Fruit fly (Drosophila melanogaster): ENCODE results near the gene FoxK.

FoxK gene

dm6 chr3L:11097982-11098663 is 22.5 kb downstream of the FoxK start, which contains the start of the genes Irbp18 and APP-BP1 (continued):
- TF ChIP-seq Ravus (GFP tag; IDR thresholded peaks at IDR 0.05): peak; percentile 76
- peak; percentile 83 for TF ChIP-seq Rx (GFP tag; IDR thresholded peaks at IDR 0.05)
- peak; percentile 83 for TF ChIP-seq CG2202 (tag; optimal IDR thresholded peaks at IDR 0.05)
- TF ChIP-seq abd-A (tag; optimal IDR thresholded peaks at IDR 0.05): no peak
- peak; percentile 88 for TF ChIP-seq YL-1 (GFP tag; optimal IDR thresholded peaks at IDR 0.05)
- peak; percentile 84 to 95 for TF ChIP-seq chif (GFP tag; optimal IDR thresholded peaks at IDR 0.05)
- TF ChIP-seq CG1832 (GFP tag; optimal IDR thresholded peaks at IDR 0.05): no peak
- TF ChIP-seq CG6654 (GFP tag; optimal IDR thresholded peaks at IDR 0.05): peak; percentile 76
- TF ChIP-seq Optix (GFP tag; IDR thresholded peaks at IDR 0.05): peak; percentile 85
- peak; percentile 88 for TF ChIP-seq row (GFP tag; IDR thresholded peaks at IDR 0.05)
- peak; percentile 93 for TF ChIP-seq bab2 (GFP tag; optimal IDR thresholded peaks at IDR 0.05)
- peak; percentile 46 for TF ChIP-seq BEAF-32 (GFP tag; optimal IDR thresholded peaks at IDR 0.05)
- no peak for TF ChIP-seq Tbp (GFP tag; optimal IDR thresholded peaks at IDR 0.05)
- peak; percentile 95 for TF ChIP-seq CG34376 (GFP tag; optimal IDR thresholded peaks at IDR 0.05)
- no peak for TF ChIP-seq Lpt (GFP tag; optimal IDR thresholded peaks at IDR 0.05)
- no peak for TF ChIP-seq Trl (optimal IDR thresholded peaks at IDR 0.05)
- TF ChIP-seq Trl (GFP tag; optimal IDR thresholded peaks at IDR 0.05): peak; percentile 92
- TF ChIP-seq CG7928 (GFP tag; optimal IDR thresholded peaks at IDR 0.05): peak; percentile 69
- TF ChIP-seq ro (GFP tag; IDR thresholded peaks at IDR 0.05): no peak; the same call in 1 of the 2 replicates
- peak; percentile 89 for TF ChIP-seq gcm (GFP tag; optimal IDR thresholded peaks at IDR 0.05)
- peak; percentile 91 for TF ChIP-seq CG6689 (GFP tag; IDR thresholded peaks at IDR 0.05)
- peak; percentile 95 for TF ChIP-seq CoRest (tag; optimal IDR thresholded peaks at IDR 0.05)
- TF ChIP-seq CG13296 (GFP tag; optimal IDR thresholded peaks at IDR 0.05): peak; percentile 90
- TF ChIP-seq CG12104 (GFP tag; optimal IDR thresholded peaks at IDR 0.05): peak; percentile 95
- peak; percentile 79 for TF ChIP-seq CG30020 (tag; optimal IDR thresholded peaks at IDR 0.05)
- TF ChIP-seq CG3838 (GFP tag; optimal IDR thresholded peaks at IDR 0.05): peak; percentile 84
- TF ChIP-seq CG16779 (GFP tag; IDR thresholded peaks at IDR 0.05): 0 out of 2 replicates have a peak, but pooled peaks have one; percentile 41
- peak; percentile 96 for TF ChIP-seq CG4424 (GFP tag; optimal IDR thresholded peaks at IDR 0.05)
- TF ChIP-seq fu2 (GFP tag; optimal IDR thresholded peaks at IDR 0.05): peak; percentile 92
- TF ChIP-seq B-H2 (GFP tag; optimal IDR thresholded peaks at IDR 0.05): peak; percentile 91
- TF ChIP-seq slp2 (GFP tag; optimal IDR thresholded peaks at IDR 0.05): peak; percentile 95
- peak; percentile 90 for TF ChIP-seq CG15514 (GFP tag; optimal IDR thresholded peaks at IDR 0.05)
- peak; percentile 97 for TF ChIP-seq Elba2 (GFP tag; optimal IDR thresholded peaks at IDR 0.05)
- peak; percentile 11 for TF ChIP-seq ash1 (GFP tag; optimal IDR thresholded peaks at IDR 0.05)
- TF ChIP-seq Oli (tag; optimal IDR thresholded peaks at IDR 0.05): peak; percentile 93
- TF ChIP-seq CG1647 (GFP tag; optimal IDR thresholded peaks at IDR 0.05): peak; percentile 91
- peak; percentile 94 for TF ChIP-seq CG9609 (GFP tag; optimal IDR thresholded peaks at IDR 0.05)
- TF ChIP-seq CG15011 (GFP tag; optimal IDR thresholded peaks at IDR 0.05): peak; percentile 91
- TF ChIP-seq crol (GFP tag; IDR thresholded peaks at IDR 0.05): peak; percentile 43; the same call in 1 of the 2 replicates
- TF ChIP-seq hkb (optimal IDR thresholded peaks at IDR 0.05): peak; percentile 50
- TF ChIP-seq hkb (GFP tag; IDR thresholded peaks at IDR 0.05): peak; percentile 88
- TF ChIP-seq jigr1 (GFP tag; IDR thresholded peaks at IDR 0.05): peak; percentile 54; the same call in 1 of the 3 replicates
- no peak for TF ChIP-seq Scr (GFP tag; IDR thresholded peaks at IDR 0.05; ENCODE audit: partially characterized antibody)
- no peak for TF ChIP-seq CG2129 (GFP tag; IDR thresholded peaks at IDR 0.05; ENCODE audit: partially characterized antibody)
- TF ChIP-seq Rfx (GFP tag; IDR thresholded peaks at IDR 0.05): peak; percentile 90
- peak; percentile 94 for TF ChIP-seq Bteb2 (GFP tag; optimal IDR thresholded peaks at IDR 0.05)
- peak; percentile 96 for TF ChIP-seq nmo (GFP tag; optimal IDR thresholded peaks at IDR 0.05)
- TF ChIP-seq CG15269 (tag; optimal IDR thresholded peaks at IDR 0.05): peak; percentile 93
- TF ChIP-seq CrebB (tag; optimal IDR thresholded peaks at IDR 0.05): peak; percentile 83
- no peak for TF ChIP-seq Dfd (GFP tag; optimal IDR thresholded peaks at IDR 0.05)
